Worm (Caenorhabditis elegans) whole organism, early embryonic: ENCODE results near the gene zip-12.

Experiments used
- B0310.2 ChIP-seq: sonication (generic microtip); optimal IDR thresholded peaks from 2 replicates; lab custom pipeline; 2016; ENCODE audit warnings: mild to moderate bottlenecking, missing genetic modification characterization, missing compliant biosample characterization
- F13C5.2 ChIP-seq: sonication (generic microtip); optimal IDR thresholded peaks from 2 replicates; lab custom pipeline; 2017; ENCODE audit warnings: mild to moderate bottlenecking, missing genetic modification characterization, inconsistent platforms, missing compliant biosample characterization
- aly-1 ChIP-seq: sonication (generic microtip); optimal IDR thresholded peaks from 2 replicates; lab custom pipeline; 2016; ENCODE audit warnings: missing genetic modification characterization, missing compliant biosample characterization
- ama-1 ChIP-seq: fragments of 150-350 bp; optimal IDR thresholded peaks from 2 replicates; lab custom pipeline; 2014
- ceh-13 ChIP-seq: fragments of 200-800 bp; sonication (Bioruptor generic); optimal IDR thresholded peaks from 2 replicates; lab custom pipeline; 2018; ENCODE audit warnings: mild to moderate bottlenecking, missing genetic modification characterization, missing compliant biosample characterization
- ceh-36 ChIP-seq: sonication (generic microtip); optimal IDR thresholded peaks from 2 replicates; lab custom pipeline; 2016; ENCODE audit warnings: missing genetic modification characterization, inconsistent platforms, missing compliant biosample characterization
- ets-7 ChIP-seq: sonication (generic microtip); optimal IDR thresholded peaks from 2 replicates; lab custom pipeline; 2016; ENCODE audit warnings: missing genotype, missing genetic modification characterization, missing compliant biosample characterization
- flt-1 ChIP-seq: fragments of 200-800 bp; sonication (Bioruptor generic); IDR thresholded peaks from 2 replicates; pipeline ENCODE4 v1.3.6; 2022; ENCODE audit warnings: missing genetic modification characterization, missing compliant biosample characterization
- hmbx-1 ChIP-seq: sonication (generic microtip); optimal IDR thresholded peaks from 2 replicates; lab custom pipeline; 2016; ENCODE audit warnings: mild to moderate bottlenecking, missing genetic modification characterization, missing compliant biosample characterization
- hmg-4 ChIP-seq: fragments of 200-800 bp; sonication (Bioruptor generic); optimal IDR thresholded peaks from 2 replicates; lab custom pipeline; 2018; ENCODE audit warnings: mild to moderate bottlenecking, missing genetic modification characterization, missing compliant biosample characterization
- hnd-1 ChIP-seq: sonication (generic microtip); optimal IDR thresholded peaks from 2 replicates; lab custom pipeline; 2016; ENCODE audit warnings: missing genetic modification characterization, missing compliant biosample characterization
- pes-1 ChIP-seq: fragments of 200-800 bp; sonication (Bioruptor generic); IDR thresholded peaks from 2 replicates; pipeline ENCODE4 v1.3.6; 2022; ENCODE audit warnings: missing genetic modification reagents, missing genetic modification characterization, missing compliant biosample characterization
- scrt-1 ChIP-seq: fragments of 200-800 bp; sonication (Bioruptor generic); IDR thresholded peaks from 2 replicates; pipeline ENCODE4 v1.3.6; 2022; ENCODE audit warnings: missing genetic modification characterization, missing compliant biosample characterization
- sea-1 ChIP-seq: fragments of 200-800 bp; sonication (Bioruptor generic); conservative IDR thresholded peaks from 2 replicates; pipeline ENCODE4 v1.3.6; 2022; ENCODE audit warnings: missing genetic modification characterization, missing compliant biosample characterization
- tbx-11 ChIP-seq: fragments of 200-800 bp; sonication (Bioruptor generic); IDR thresholded peaks from 2 replicates; pipeline ENCODE4 v1.3.6; 2022; ENCODE audit warnings: missing genetic modification characterization, missing compliant biosample characterization
- tbx-37 ChIP-seq: fragments of 200-800 bp; sonication (Bioruptor generic); conservative IDR thresholded peaks from 2 replicates; pipeline ENCODE4 v1.3.6; 2022; ENCODE audit warnings: missing genetic modification reagents, missing genetic modification characterization, missing compliant biosample characterization
- tra-4 ChIP-seq: sonication (generic microtip); optimal IDR thresholded peaks from 2 replicates; lab custom pipeline; 2017; ENCODE audit warnings: missing genetic modification characterization, missing compliant biosample characterization

Gene zip-12

ce11 chrIII:12359265-12359664 is 31.6 kb downstream of the zip-12 start, which contains the start of gene Y75B8A.34:
Y75B8A.34 (plus strand) TSS chrIII:12359565.
- no peak for TF ChIP-seq B0310.2 (tag; lab: Kevin White, UChicago)

ce11 chrIII:12366989-12367557 is 39.4 kb downstream of the zip-12 start, which contains the start of gene Y75B8A.33:
Y75B8A.33 (minus strand) TSS chrIII:12367373.
- TF ChIP-seq pes-1 (GFP tag; lab: Robert Waterston, UW) (peak; percentile 39; the same call in 1 of the 2 replicates), hmg-4 (GFP tag; lab: Kevin White, UChicago) (no peak), flt-1 (GFP tag; lab: Robert Waterston, UW) (no peak)

- TF ChIP-seq hmbx-1 (tag; lab: Kevin White, UChicago) = no peak
- TF ChIP-seq B0310.2 (tag; lab: Kevin White, UChicago) = no peak
- no peak for TF ChIP-seq tbx-37 (GFP tag; lab: Robert Waterston, UW)
- no peak for TF ChIP-seq ets-7 (tag; lab: Kevin White, UChicago)
Measured at ce11 chrIII:12367891-12368290, 40.2 kb downstream of the zip-12 start.

- peak; percentile 57; the same call in 1 of the 2 replicates for TF ChIP-seq pes-1 (GFP tag; lab: Robert Waterston, UW)
- TF ChIP-seq sea-1 (GFP tag; lab: Robert Waterston, UW) = no peak
- TF ChIP-seq tbx-11 (GFP tag; lab: Robert Waterston, UW) = no peak
- no peak for TF ChIP-seq scrt-1 (GFP tag; lab: Robert Waterston, UW)
- no peak for TF ChIP-seq hnd-1 (tag; lab: Kevin White, UChicago)
- no peak for TF ChIP-seq ets-7 (tag; lab: Kevin White, UChicago)
- TF ChIP-seq F13C5.2 (tag; lab: Kevin White, UChicago) = peak; percentile 14
- TF ChIP-seq B0310.2 (tag; lab: Kevin White, UChicago) = peak; percentile 45
- TF ChIP-seq hmg-4 (GFP tag; lab: Kevin White, UChicago) = peak; percentile 55
- peak; percentile 16 for TF ChIP-seq ceh-36
- TF ChIP-seq ceh-13 = no peak
- peak; percentile 97 for TF ChIP-seq ama-1 (lab: Kevin White, UChicago)
Measured at ce11 chrIII:12368462-12369306, 41.0 kb downstream of the zip-12 start, which contains the start of gene his-72. his-72 (minus strand) TSS chrIII:12369050.

ce11 chrIII:12369476-12369875 is 41.8 kb downstream of the zip-12 start:
- no peak for TF ChIP-seq hmg-4 (GFP tag; lab: Kevin White, UChicago)
- TF ChIP-seq flt-1 (GFP tag; lab: Robert Waterston, UW) = no peak
- no peak for TF ChIP-seq ets-7 (tag; lab: Kevin White, UChicago)
- no peak for TF ChIP-seq tbx-11 (GFP tag; lab: Robert Waterston, UW)
- no peak for TF ChIP-seq F13C5.2 (tag; lab: Kevin White, UChicago)

- TF ChIP-seq aly-1 (tag; lab: Kevin White, UChicago) = no peak
- TF ChIP-seq sea-1 (GFP tag; lab: Robert Waterston, UW) = no peak
- TF ChIP-seq ceh-13 = no peak
- no peak for TF ChIP-seq B0310.2 (tag; lab: Kevin White, UChicago)
- no peak for TF ChIP-seq F13C5.2 (tag; lab: Kevin White, UChicago)
- TF ChIP-seq pes-1 (GFP tag; lab: Robert Waterston, UW) = no peak
- TF ChIP-seq tbx-11 (GFP tag; lab: Robert Waterston, UW) = no peak
- no peak for TF ChIP-seq ama-1 (lab: Kevin White, UChicago)
- TF ChIP-seq flt-1 (GFP tag; lab: Robert Waterston, UW) = no peak
- TF ChIP-seq tbx-37 (GFP tag; lab: Robert Waterston, UW) = no peak
- no peak for TF ChIP-seq scrt-1 (GFP tag; lab: Robert Waterston, UW)
- TF ChIP-seq ceh-36 = no peak
- TF ChIP-seq tra-4 = no peak
- TF ChIP-seq hnd-1 (tag; lab: Kevin White, UChicago) = no peak
- TF ChIP-seq hmbx-1 (tag; lab: Kevin White, UChicago) = no peak
Measured at ce11 chrIII:12370011-12370506, 42.3 kb downstream of the zip-12 start, which contains the start of gene rpt-6. rpt-6 (plus strand) TSS chrIII:12370456.

- no peak for TF ChIP-seq ets-7 (tag; lab: Kevin White, UChicago)
- no peak for TF ChIP-seq hmg-4 (GFP tag; lab: Kevin White, UChicago)
- TF ChIP-seq hmbx-1 (tag; lab: Kevin White, UChicago) = no peak
- TF ChIP-seq tbx-37 (GFP tag; lab: Robert Waterston, UW) = no peak
- no peak for TF ChIP-seq ceh-13
- TF ChIP-seq hnd-1 (tag; lab: Kevin White, UChicago) = no peak
- TF ChIP-seq F13C5.2 (tag; lab: Kevin White, UChicago) = no peak
- no peak for TF ChIP-seq ceh-36
- no peak for TF ChIP-seq tbx-11 (GFP tag; lab: Robert Waterston, UW)
- TF ChIP-seq ama-1 (lab: Kevin White, UChicago) = no peak
- no peak for TF ChIP-seq tra-4
- no peak for TF ChIP-seq pes-1 (GFP tag; lab: Robert Waterston, UW)
- TF ChIP-seq flt-1 (GFP tag; lab: Robert Waterston, UW) = no peak
- TF ChIP-seq aly-1 (tag; lab: Kevin White, UChicago) = no peak
- no peak for TF ChIP-seq sea-1 (GFP tag; lab: Robert Waterston, UW)
- TF ChIP-seq scrt-1 (GFP tag; lab: Robert Waterston, UW) = no peak
- TF ChIP-seq B0310.2 (tag; lab: Kevin White, UChicago) = no peak
Measured at ce11 chrIII:12372080-12373065, 44.7 kb downstream of the zip-12 start.
